Worm (Caenorhabditis elegans): Measurements from ENCODE around the gene C05C10.5.

DNA sequence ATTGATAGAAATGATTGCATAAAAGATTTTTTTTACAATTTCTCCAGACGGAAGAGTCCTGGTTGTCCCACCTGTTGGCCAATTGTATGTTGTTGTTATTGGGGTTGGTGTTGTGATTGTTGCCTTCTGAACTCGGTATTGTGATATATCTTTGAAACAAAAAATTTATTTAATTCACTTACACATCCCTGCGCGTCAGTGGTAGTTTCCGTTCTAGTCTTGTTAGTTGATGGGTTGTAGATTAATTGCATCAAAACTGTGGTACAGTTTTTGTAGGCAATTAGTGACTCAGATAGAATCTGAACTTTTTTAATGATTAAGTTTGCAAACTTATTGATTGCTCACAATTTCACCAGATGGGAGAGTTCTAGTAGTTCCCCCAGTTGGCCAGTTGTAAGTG, 34.4 kb upstream of the C05C10.5 start:
- TF ChIP-seq mep-1 (tag; optimal IDR thresholded peaks at IDR 0.05) (no peak), aha-1 (tag) (no peak), lin-29 (GFP tag; IDR thresholded peaks at IDR 0.05) (no peak)

Data from whole organism, L4 larva.